Worm (Caenorhabditis elegans) whole organism, L2 larva: ENCODE results near the gene F36D3.5.

Experiments
- C34F6.9 ChIP-seq: fragments of 150-350 bp; optimal IDR thresholded peaks from 2 replicates; lab custom pipeline; 2014; ENCODE audit warnings: missing biosample characterization, missing genetic modification characterization
- ZK546.5 ChIP-seq: sonication (generic microtip); optimal IDR thresholded peaks from 2 replicates; lab custom pipeline; 2017; ENCODE audit warnings: missing biosample characterization, missing genetic modification characterization
- alr-1 ChIP-seq: fragments of 150-350 bp; optimal IDR thresholded peaks from 2 replicates; lab custom pipeline; 2014; ENCODE audit warnings: missing biosample characterization, missing genetic modification characterization
- aly-2 ChIP-seq: fragments of 150-350 bp; optimal IDR thresholded peaks from 2 replicates; lab custom pipeline; 2014; ENCODE audit warnings: missing biosample characterization, missing genetic modification characterization
- ama-1 ChIP-seq: fragments of 150-350 bp; optimal IDR thresholded peaks from 2 replicates; lab custom pipeline; 2018; ENCODE audit warnings: inconsistent platforms
- blmp-1 ChIP-seq: sonication (generic microtip); optimal IDR thresholded peaks from 2 replicates; lab custom pipeline; 2017; ENCODE audit warnings: missing genetic modification characterization, mild to moderate bottlenecking, missing compliant biosample characterization, antibody characterized with exemption, moderate library complexity; ENCODE audit not compliant: insufficient read depth
- ceh-16 ChIP-seq: fragments of 150-350 bp; optimal IDR thresholded peaks from 2 replicates; lab custom pipeline; 2014; ENCODE audit warnings: missing biosample characterization, missing genetic modification characterization
- ceh-82 ChIP-seq: fragments of 150-350 bp; optimal IDR thresholded peaks from 2 replicates; lab custom pipeline; 2014; ENCODE audit warnings: missing biosample characterization, missing genetic modification characterization
- crh-2 ChIP-seq: sonication (generic microtip); optimal IDR thresholded peaks from 2 replicates; lab custom pipeline; 2017; ENCODE audit warnings: missing biosample characterization, missing genetic modification characterization
- dmd-4 ChIP-seq: sonication (generic microtip); optimal IDR thresholded peaks from 2 replicates; lab custom pipeline; 2017; ENCODE audit warnings: missing biosample characterization, missing genetic modification characterization
- egl-27 ChIP-seq: sonication (generic microtip); optimal IDR thresholded peaks from 3 replicates; lab custom pipeline; 2017; ENCODE audit warnings: missing biosample characterization, missing genetic modification reagents, missing genetic modification characterization
- elt-1 ChIP-seq: fragments of 150-350 bp; optimal IDR thresholded peaks from 2 replicates; lab custom pipeline; 2014; ENCODE audit warnings: missing biosample characterization, missing genetic modification characterization
- elt-3 ChIP-seq: sonication (generic microtip); optimal IDR thresholded peaks from 2 replicates; lab custom pipeline; 2017; ENCODE audit warnings: missing biosample characterization, missing genetic modification characterization
- fos-1 ChIP-seq: fragments of 150-350 bp; optimal IDR thresholded peaks from 2 replicates; lab custom pipeline; 2014; ENCODE audit warnings: missing biosample characterization, missing genetic modification characterization
- gmeb-1 ChIP-seq: fragments of 150-350 bp; optimal IDR thresholded peaks from 2 replicates; lab custom pipeline; 2014; ENCODE audit warnings: missing biosample characterization, missing genetic modification characterization
- lin-11 ChIP-seq: fragments of 150-350 bp; sonication (generic microtip); optimal IDR thresholded peaks from 2 replicates; lab custom pipeline; 2014; ENCODE audit warnings: missing biosample characterization, missing genetic modification characterization, inconsistent platforms, mixed read lengths
- lin-13 ChIP-seq: fragments of 150-350 bp; optimal IDR thresholded peaks from 2 replicates; lab custom pipeline; 2014; ENCODE audit warnings: missing biosample characterization, missing genetic modification reagents, missing genetic modification characterization
- mbf-1 ChIP-seq: sonication (generic microtip); optimal IDR thresholded peaks from 2 replicates; lab custom pipeline; 2017; ENCODE audit warnings: missing biosample characterization, missing genetic modification characterization
- nhr-10 ChIP-seq: sonication (generic microtip); optimal IDR thresholded peaks from 2 replicates; lab custom pipeline; 2017; ENCODE audit warnings: missing biosample characterization, missing genetic modification characterization
- nhr-11 ChIP-seq: fragments of 150-350 bp; optimal IDR thresholded peaks from 2 replicates; lab custom pipeline; 2014; ENCODE audit warnings: missing biosample characterization, missing genetic modification characterization
- nhr-129 ChIP-seq: fragments of 150-350 bp; optimal IDR thresholded peaks from 2 replicates; lab custom pipeline; 2014; ENCODE audit warnings: missing biosample characterization, missing genetic modification characterization
- nhr-21 ChIP-seq: fragments of 150-350 bp; optimal IDR thresholded peaks from 2 replicates; lab custom pipeline; 2014; ENCODE audit warnings: missing biosample characterization, missing genetic modification characterization
- nhr-23 ChIP-seq: fragments of 150-350 bp; optimal IDR thresholded peaks from 2 replicates; lab custom pipeline; 2014; ENCODE audit warnings: missing biosample characterization, missing genetic modification reagents, missing genetic modification characterization
- nhr-237 ChIP-seq: fragments of 150-350 bp; optimal IDR thresholded peaks from 2 replicates; lab custom pipeline; 2014; ENCODE audit warnings: missing biosample characterization, missing genetic modification characterization
- nhr-25 ChIP-seq: fragments of 150-350 bp; sonication (generic microtip); optimal IDR thresholded peaks from 3 replicates; lab custom pipeline; 2014; ENCODE audit warnings: missing biosample characterization, missing genetic modification characterization
- nhr-6 ChIP-seq: fragments of 150-350 bp; optimal IDR thresholded peaks from 2 replicates; lab custom pipeline; 2014; ENCODE audit warnings: missing biosample characterization, missing genetic modification characterization
- peb-1 ChIP-seq: fragments of 150-350 bp; optimal IDR thresholded peaks from 2 replicates; lab custom pipeline; 2014; ENCODE audit warnings: missing biosample characterization, missing genetic modification characterization
- skn-1 ChIP-seq: sonication (generic microtip); optimal IDR thresholded peaks from 2 replicates; lab custom pipeline; 2017; ENCODE audit warnings: missing biosample characterization, missing genetic modification characterization
- sma-3 ChIP-seq: sonication (generic microtip); optimal IDR thresholded peaks from 2 replicates; lab custom pipeline; 2016; ENCODE audit warnings: missing genetic modification reagents, missing genetic modification characterization, missing compliant biosample characterization
- sma-9 ChIP-seq, 2 experiments: fragments of 150-350 bp in 1 of 2; sonication (generic microtip) in 1 of 2; optimal IDR thresholded peaks; 2 replicates each; lab custom pipeline; 2014 to 2016; ENCODE audit warnings: missing genetic modification characterization in 2 of 2, mild to moderate bottlenecking in 1 of 2, missing biosample characterization in 1 of 2, missing compliant biosample characterization in 1 of 2, missing genetic modification reagents in 1 of 2, moderate library complexity in 1 of 2
- unc-39 ChIP-seq: fragments of 150-350 bp; optimal IDR thresholded peaks from 2 replicates; lab custom pipeline; 2014; ENCODE audit warnings: missing biosample characterization, missing genetic modification characterization
- unc-62 ChIP-seq: fragments of 150-350 bp; optimal IDR thresholded peaks from 2 replicates; lab custom pipeline; 2014; ENCODE audit warnings: missing biosample characterization, missing genetic modification reagents, missing genetic modification characterization
- ztf-1 ChIP-seq: fragments of 200-800 bp; sonication (Bioruptor generic); conservative IDR thresholded peaks from 2 replicates; pipeline ENCODE4 v1.3.6; 2022; ENCODE audit warnings: missing genetic modification characterization, missing compliant biosample characterization
- ztf-4 ChIP-seq: fragments of 150-350 bp; optimal IDR thresholded peaks from 2 replicates; lab custom pipeline; 2014; ENCODE audit warnings: missing biosample characterization, missing genetic modification characterization

F36D3.5 gene

DNA sequence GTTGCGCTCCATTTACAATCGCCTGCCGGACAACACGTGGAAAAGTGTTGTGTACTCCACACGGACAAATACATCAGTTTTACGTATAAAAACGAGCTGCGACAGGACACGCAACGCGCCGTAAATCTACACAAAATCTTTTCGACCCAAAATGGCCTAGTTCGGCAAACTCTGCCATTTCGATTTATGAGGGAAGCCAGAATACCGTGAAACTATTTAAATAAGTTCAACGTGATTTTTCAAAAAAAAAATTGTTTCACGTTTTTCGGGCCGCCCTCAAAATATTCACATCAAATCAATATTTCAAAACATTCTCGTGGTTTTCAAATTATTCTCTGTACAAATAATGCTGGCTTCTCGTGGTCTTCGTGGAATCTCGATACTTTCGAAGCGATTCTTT lies 11.8 kb upstream of the F36D3.5 start, which contains the start of gene F36D3.8:
F36D3.8 (plus strand) TSS at position 301 of the 400 bp plus-strand sequence.
- TF ChIP-seq aly-2 (tag; lab: Kevin White, UChicago) (no peak), nhr-25 (tag; lab: Kevin White, UChicago) (no peak), ama-1 (lab: Kevin White, UChicago) (no peak), elt-3 (tag; lab: Kevin White, UChicago) (no peak), skn-1 (tag; lab: Kevin White, UChicago) (no peak), nhr-237 (tag; lab: Kevin White, UChicago) (no peak), mbf-1 (tag; lab: Kevin White, UChicago) (no peak), dmd-4 (tag; lab: Kevin White, UChicago) (no peak), egl-27 (tag; lab: Kevin White, UChicago) (no peak), ztf-4 (tag; lab: Kevin White, UChicago) (no peak), gmeb-1 (tag; lab: Kevin White, UChicago) (no peak), elt-1 (tag; lab: Kevin White, UChicago) (no peak), sma-9 (GFP tag; optimal IDR thresholded peaks at IDR 0.05; lab: Kevin White, UChicago) (no peak), sma-9 (tag; optimal IDR thresholded peaks at IDR 0.05; lab: Kevin White, UChicago) (no peak)
- TF ChIP-seq, all 48 proteins: peak for 0

ce11 chrV:16522242-16522641 lies 7.2 kb upstream of the F36D3.5 start, which contains the start of gene srw-34:
Gene srw-34, minus strand, starts transcription at chrV:16522342.
- no peak for TF ChIP-seq mbf-1 (tag; lab: Kevin White, UChicago)
- TF ChIP-seq nhr-11 (tag; lab: Kevin White, UChicago), result no peak
- TF ChIP-seq sma-9 (GFP tag; optimal IDR thresholded peaks at IDR 0.05; lab: Kevin White, UChicago), result no peak
- TF ChIP-seq sma-9 (tag; optimal IDR thresholded peaks at IDR 0.05; lab: Kevin White, UChicago), result no peak
- TF ChIP-seq nhr-23, result no peak
- TF ChIP-seq blmp-1 (tag; lab: Kevin White, UChicago), result no peak
- no peak for TF ChIP-seq peb-1 (tag; lab: Kevin White, UChicago)
- no peak for TF ChIP-seq nhr-10 (tag; lab: Kevin White, UChicago)
- TF ChIP-seq unc-62 (GFP tag; lab: Kevin White, UChicago), result no peak
- no peak for TF ChIP-seq skn-1 (tag; lab: Kevin White, UChicago)
- TF ChIP-seq unc-39 (tag; lab: Kevin White, UChicago), result no peak
- no peak for TF ChIP-seq sma-3
- TF ChIP-seq ztf-4 (tag; lab: Kevin White, UChicago), result no peak
- TF ChIP-seq gmeb-1 (tag; lab: Kevin White, UChicago), result no peak
- TF ChIP-seq nhr-6 (tag; lab: Kevin White, UChicago), result no peak
- TF ChIP-seq nhr-237 (tag; lab: Kevin White, UChicago), result no peak
- no peak for TF ChIP-seq ztf-1
- TF ChIP-seq, all 48 proteins: peak for 0

DNA sequence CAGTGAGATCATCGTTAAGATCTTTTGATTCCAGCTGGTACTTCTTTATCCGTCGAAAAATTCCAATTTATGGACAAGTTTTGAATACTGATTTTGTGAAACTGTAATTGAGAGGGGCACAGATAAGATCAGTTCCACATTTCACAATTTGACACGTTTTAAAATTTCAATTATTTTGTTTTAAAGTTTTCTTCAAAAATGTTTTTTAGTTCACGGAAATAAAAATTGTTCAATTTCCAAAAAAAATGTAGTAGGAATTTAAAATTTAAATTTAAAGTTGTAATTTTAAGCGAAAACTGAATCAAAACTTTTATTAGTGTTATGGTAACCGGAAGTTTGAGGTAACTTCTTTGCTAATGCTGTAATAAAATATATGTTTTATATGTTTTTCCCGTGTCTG lies 2.6 kb upstream of the F36D3.5 start, which contains the start of gene F36D3.4:
F36D3.4 (minus strand) TSS at position 101 of the 400 bp plus-strand sequence.
- TF ChIP-seq nhr-11 (tag; lab: Kevin White, UChicago), result no peak
- TF ChIP-seq lin-11 (tag; lab: Kevin White, UChicago), result no peak
- TF ChIP-seq egl-27 (tag; lab: Kevin White, UChicago), result no peak
- no peak for TF ChIP-seq ceh-16 (tag; lab: Kevin White, UChicago)
- TF ChIP-seq nhr-21, result no peak
- TF ChIP-seq C34F6.9 (tag; lab: Kevin White, UChicago), result no peak
- no peak for TF ChIP-seq ztf-1
- TF ChIP-seq ceh-82 (tag; lab: Kevin White, UChicago), result no peak
- no peak for TF ChIP-seq ztf-4 (tag; lab: Kevin White, UChicago)
- no peak for TF ChIP-seq blmp-1 (tag; lab: Kevin White, UChicago)

ce11 chrV:16508667-16509066 lies 6.4 kb downstream of the F36D3.5 start, which contains the start of gene srr-3:
Gene srr-3, minus strand, starts transcription at chrV:16508767.
- no peak for TF ChIP-seq lin-11 (tag; lab: Kevin White, UChicago)
- no peak for TF ChIP-seq nhr-129
- no peak for TF ChIP-seq elt-1 (tag; lab: Kevin White, UChicago)
- no peak for TF ChIP-seq ZK546.5
- no peak for TF ChIP-seq alr-1 (tag; lab: Kevin White, UChicago)
- TF ChIP-seq nhr-237 (tag; lab: Kevin White, UChicago), result no peak
- peak; percentile 25 for TF ChIP-seq fos-1 (tag; lab: Kevin White, UChicago)
- no peak for TF ChIP-seq crh-2 (tag; lab: Kevin White, UChicago)

ce11 chrV:16506650-16507049 lies 8.4 kb downstream of the F36D3.5 start:
- no peak for TF ChIP-seq lin-13 (GFP tag; lab: Kevin White, UChicago)
- no peak for TF ChIP-seq fos-1 (tag; lab: Kevin White, UChicago)
- peak; percentile 25 for TF ChIP-seq sma-9 (GFP tag; optimal IDR thresholded peaks at IDR 0.05; lab: Kevin White, UChicago)
- TF ChIP-seq sma-9 (tag; optimal IDR thresholded peaks at IDR 0.05; lab: Kevin White, UChicago), result no peak
